Worm (Caenorhabditis elegans) whole organism, L4 larva: Measurements from ENCODE around the gene kin-2.
A peak's percentile ranks its signal among the peaks of the same experiment; 100 is the strongest.

Source experiments
- D1046.2 ChIP-seq: fragments of 200-800 bp; sonication (Bioruptor generic); IDR thresholded peaks from 2 replicates; pipeline ENCODE4 v1.3.6; 2022; ENCODE audit warnings: missing genetic modification characterization, missing compliant biosample characterization
- F37D6.2 ChIP-seq: sonication (generic microtip); optimal IDR thresholded peaks from 2 replicates; lab custom pipeline; 2016; ENCODE audit warnings: mild to moderate bottlenecking, missing genetic modification characterization, missing compliant biosample characterization
- F49E8.2 ChIP-seq: sonication (generic microtip); optimal IDR thresholded peaks from 2 replicates; lab custom pipeline; 2016; ENCODE audit warnings: missing compliant biosample characterization, mild to moderate bottlenecking, missing genetic modification characterization, borderline replicate concordance
- T20F7.1 ChIP-seq: fragments of 200-800 bp; sonication (Bioruptor generic); optimal IDR thresholded peaks from 2 replicates; lab custom pipeline; 2018; ENCODE audit warnings: mild to moderate bottlenecking, missing genetic modification characterization, missing compliant biosample characterization
- T26A8.4 ChIP-seq: fragments of 200-800 bp; sonication (Bioruptor generic); IDR thresholded peaks from 2 replicates; pipeline ENCODE4 v1.3.6; 2022; ENCODE audit warnings: missing genetic modification characterization, missing compliant biosample characterization
- Y5F2A.4 ChIP-seq: fragments of 200-800 bp; sonication (Bioruptor generic); optimal IDR thresholded peaks from 2 replicates; lab custom pipeline; 2018; ENCODE audit warnings: mild to moderate bottlenecking, missing genetic modification characterization, missing compliant biosample characterization
- ZK337.2 ChIP-seq: fragments of 200-800 bp; sonication (Bioruptor generic); IDR thresholded peaks from 2 replicates; pipeline ENCODE4 v1.3.6; 2022; ENCODE audit warnings: missing genetic modification reagents, missing genetic modification characterization, missing compliant biosample characterization
- ZK546.5 ChIP-seq, 2 experiments: sonication (generic microtip); optimal IDR thresholded peaks; 2 replicates each; lab custom pipeline; 2017; ENCODE audit warnings: missing biosample characterization in 2 of 2, missing genetic modification characterization in 2 of 2
- aha-1 ChIP-seq: fragments of 150-350 bp; peaks from one replicate; lab custom pipeline; 2014; ENCODE audit warnings: missing biosample characterization, missing genetic modification characterization
- attf-4 ChIP-seq: sonication (generic microtip); optimal IDR thresholded peaks from 3 replicates; lab custom pipeline; 2017; ENCODE audit warnings: missing biosample characterization, missing genetic modification characterization
- ceh-44 ChIP-seq: fragments of 200-800 bp; sonication (Bioruptor generic); IDR thresholded peaks from 2 replicates; pipeline ENCODE4 v1.3.6; 2022; ENCODE audit warnings: missing genetic modification reagents, missing genetic modification characterization, missing compliant biosample characterization
- ceh-62 ChIP-seq: sonication (generic microtip); optimal IDR thresholded peaks from 2 replicates; lab custom pipeline; 2017; ENCODE audit warnings: missing biosample characterization, missing genetic modification characterization
- ceh-82 ChIP-seq: sonication (generic microtip); optimal IDR thresholded peaks from 2 replicates; lab custom pipeline; 2017; ENCODE audit warnings: missing biosample characterization, missing genetic modification characterization
- cey-2 ChIP-seq: sonication (generic microtip); optimal IDR thresholded peaks from 3 replicates; lab custom pipeline; 2017; ENCODE audit warnings: missing genetic modification characterization, mild to moderate bottlenecking, missing compliant biosample characterization, antibody characterized with exemption, borderline replicate concordance; ENCODE audit not compliant: insufficient read depth
- ctbp-1 ChIP-seq: fragments of 200-800 bp; sonication (Bioruptor generic); IDR thresholded peaks from 2 replicates; pipeline ENCODE4 v1.3.6; 2022; ENCODE audit warnings: missing genetic modification reagents, missing genetic modification characterization, missing compliant biosample characterization
- daf-12 ChIP-seq: fragments of 150-350 bp; optimal IDR thresholded peaks from 2 replicates; lab custom pipeline; 2014; ENCODE audit warnings: missing biosample characterization, missing genetic modification reagents, missing genetic modification characterization
- dmd-9 ChIP-seq: fragments of 200-800 bp; sonication (Bioruptor generic); IDR thresholded peaks from 2 replicates; pipeline ENCODE4 v1.3.6; 2022; ENCODE audit warnings: missing genetic modification reagents, missing genetic modification characterization, missing compliant biosample characterization
- dpl-1 ChIP-seq: fragments of 150-350 bp; optimal IDR thresholded peaks from 2 replicates; lab custom pipeline; 2014; ENCODE audit warnings: missing biosample characterization, missing genetic modification reagents, missing genetic modification characterization
- fkh-10 ChIP-seq: fragments of 150-350 bp; optimal IDR thresholded peaks from 2 replicates; lab custom pipeline; 2014; ENCODE audit warnings: missing biosample characterization, missing genetic modification reagents, missing genetic modification characterization
- hif-1 ChIP-seq, 2 experiments: sonication (generic microtip); optimal IDR thresholded peaks; 2 replicates each; lab custom pipeline; 2016 to 2017; ENCODE audit warnings: missing compliant biosample characterization in 2 of 2, missing genetic modification characterization in 2 of 2, missing genetic modification reagents in 2 of 2, missing genotype in 2 of 2, mild to moderate bottlenecking in 1 of 2
- hlh-30 ChIP-seq: sonication (generic microtip); optimal IDR thresholded peaks from 2 replicates; lab custom pipeline; 2017; ENCODE audit warnings: antibody characterized with exemption, mild to moderate bottlenecking, missing genetic modification characterization, missing compliant biosample characterization; ENCODE audit not compliant: insufficient read depth
- jun-1 ChIP-seq: fragments of 150-350 bp; optimal IDR thresholded peaks from 2 replicates; lab custom pipeline; 2014; ENCODE audit warnings: missing biosample characterization, missing genetic modification reagents, missing genetic modification characterization
- lim-7 ChIP-seq: fragments of 200-800 bp; sonication (Bioruptor generic); IDR thresholded peaks from 2 replicates; pipeline ENCODE4 v1.3.6; 2022; ENCODE audit warnings: missing genetic modification characterization, missing compliant biosample characterization
- lin-15B ChIP-seq: fragments of 150-350 bp; sonication (generic microtip); optimal IDR thresholded peaks from 3 replicates; lab custom pipeline; 2014; ENCODE audit warnings: missing biosample characterization, missing genetic modification characterization
- lin-29 ChIP-seq: fragments of 200-800 bp; sonication (Bioruptor generic); IDR thresholded peaks from 2 replicates; pipeline ENCODE4 v1.3.6; 2022; ENCODE audit warnings: missing genetic modification reagents, missing genetic modification characterization, missing compliant biosample characterization
- lin-39 ChIP-seq: fragments of 150-350 bp; optimal IDR thresholded peaks from 2 replicates; lab custom pipeline; 2014; ENCODE audit warnings: missing biosample characterization, missing genetic modification reagents, missing genetic modification characterization
- lir-3 ChIP-seq: sonication (generic microtip); optimal IDR thresholded peaks from 2 replicates; lab custom pipeline; 2016; ENCODE audit warnings: mild to moderate bottlenecking, missing genetic modification characterization, missing compliant biosample characterization
- madf-5 ChIP-seq, 2 experiments: fragments of 200-800 bp; sonication (Bioruptor generic); IDR thresholded peaks; 2 replicates each; pipeline ENCODE4 v1.3.6; 2022; ENCODE audit warnings: missing compliant biosample characterization in 2 of 2, missing genetic modification characterization in 2 of 2
- madf-9 ChIP-seq: fragments of 200-800 bp; sonication (Bioruptor generic); conservative IDR thresholded peaks from 2 replicates; pipeline ENCODE4 v1.3.6; 2022; ENCODE audit warnings: missing genetic modification reagents, missing genetic modification characterization, missing compliant biosample characterization
- mdl-1 ChIP-seq, 2 experiments: fragments of 150-350 bp in 1 of 2; sonication (generic microtip) in 1 of 2; optimal IDR thresholded peaks; 2 replicates each; lab custom pipeline; 2014 to 2017; ENCODE audit warnings: missing biosample characterization in 2 of 2, missing genetic modification characterization in 2 of 2
- mdt-29 ChIP-seq: fragments of 200-800 bp; sonication (Bioruptor generic); IDR thresholded peaks from 2 replicates; pipeline ENCODE4 v1.3.6; 2022; ENCODE audit warnings: missing genetic modification reagents, missing genetic modification characterization, missing compliant biosample characterization
- mxl-2 ChIP-seq: fragments of 200-800 bp; sonication (Bioruptor generic); conservative IDR thresholded peaks from 2 replicates; pipeline ENCODE4 v1.3.6; 2022; ENCODE audit warnings: missing genetic modification reagents, missing genetic modification characterization, missing compliant biosample characterization
- mxl-3 ChIP-seq: fragments of 200-800 bp; sonication (Bioruptor generic); optimal IDR thresholded peaks from 2 replicates; lab custom pipeline; 2018; ENCODE audit warnings: mild to moderate bottlenecking, missing genetic modification characterization, missing compliant biosample characterization
- nhr-10 ChIP-seq: fragments of 150-350 bp; optimal IDR thresholded peaks from 2 replicates; lab custom pipeline; 2014; ENCODE audit warnings: missing biosample characterization, missing genetic modification characterization
- nhr-237 ChIP-seq: sonication (generic microtip); optimal IDR thresholded peaks from 2 replicates; lab custom pipeline; 2017; ENCODE audit warnings: missing biosample characterization, missing genetic modification characterization
- nhr-42 ChIP-seq: fragments of 200-800 bp; sonication (Bioruptor generic); IDR thresholded peaks from 2 replicates; pipeline ENCODE4 v1.3.6; 2022; ENCODE audit warnings: missing genetic modification characterization, missing compliant biosample characterization
- nhr-77 ChIP-seq: fragments of 150-350 bp; optimal IDR thresholded peaks from 2 replicates; lab custom pipeline; 2014; ENCODE audit warnings: missing biosample characterization, missing genetic modification characterization
- pha-4 ChIP-seq, 2 experiments: fragments of 150-350 bp in 1 of 2; fragments of 200-800 bp in 1 of 2; sonication (Bioruptor generic) in 1 of 2; IDR thresholded peaks in 1 of 2; optimal IDR thresholded peaks in 1 of 2; 2 replicates each; pipeline versions ENCODE4 v1.3.6 to Lab custom; 2014 to 2022; ENCODE audit warnings: missing genetic modification characterization in 2 of 2, missing genetic modification reagents in 2 of 2, missing biosample characterization in 1 of 2, missing compliant biosample characterization in 1 of 2
- php-3 ChIP-seq: fragments of 200-800 bp; sonication (Bioruptor generic); IDR thresholded peaks from 2 replicates; pipeline ENCODE4 v1.3.6; 2022; ENCODE audit warnings: missing genetic modification reagents, missing genetic modification characterization, missing compliant biosample characterization
- pqm-1 ChIP-seq: sonication (generic microtip); optimal IDR thresholded peaks from 2 replicates; lab custom pipeline; 2017; ENCODE audit warnings: missing biosample characterization, missing genetic modification characterization
- saeg-2 ChIP-seq: fragments of 200-800 bp; sonication (Bioruptor generic); IDR thresholded peaks from 2 replicates; pipeline ENCODE4 v1.3.6; 2022; ENCODE audit warnings: missing genetic modification reagents, missing genetic modification characterization, missing compliant biosample characterization
- snpc-1.2 ChIP-seq: fragments of 200-800 bp; sonication (Bioruptor generic); IDR thresholded peaks from 2 replicates; pipeline ENCODE4 v1.3.6; 2022; ENCODE audit warnings: missing genetic modification reagents, missing genetic modification characterization, missing compliant biosample characterization
- spr-1 ChIP-seq: sonication (generic microtip); optimal IDR thresholded peaks from 2 replicates; lab custom pipeline; 2016; ENCODE audit warnings: mild to moderate bottlenecking, missing genetic modification characterization, missing compliant biosample characterization
- spr-3 ChIP-seq: fragments of 200-800 bp; sonication (Bioruptor generic); optimal IDR thresholded peaks from 2 replicates; lab custom pipeline; 2018; ENCODE audit warnings: mild to moderate bottlenecking, missing genetic modification characterization, missing compliant biosample characterization
- tag-97 ChIP-seq: fragments of 200-800 bp; sonication (Bioruptor generic); IDR thresholded peaks from 2 replicates; pipeline ENCODE4 v1.3.6; 2022; ENCODE audit warnings: missing genetic modification characterization, missing compliant biosample characterization
- tra-1 ChIP-seq: fragments of 200-800 bp; sonication (Bioruptor generic); IDR thresholded peaks from 2 replicates; pipeline ENCODE4 v1.3.6; 2022; ENCODE audit warnings: missing genetic modification reagents, missing genetic modification characterization, missing compliant biosample characterization
- unc-130 ChIP-seq: sonication (generic microtip); optimal IDR thresholded peaks from 2 replicates; lab custom pipeline; 2016; ENCODE audit warnings: missing genetic modification reagents, missing genetic modification characterization, missing compliant biosample characterization
- unc-39 ChIP-seq: sonication (generic microtip); optimal IDR thresholded peaks from 2 replicates; lab custom pipeline; 2017; ENCODE audit warnings: missing biosample characterization, missing genetic modification characterization
- unc-62 ChIP-seq, 3 experiments: fragments of 150-350 bp in 1 of 3; sonication (generic microtip); optimal IDR thresholded peaks in 2 of 3; peaks in 1 of 3; 1 replicate in 1 of 3; 2 replicates in 2 of 3; lab custom pipeline; 2014 to 2017; ENCODE audit warnings: missing biosample characterization in 3 of 3, missing genetic modification characterization in 3 of 3, missing genetic modification reagents in 3 of 3, missing genotype in 1 of 3
- zfp-2 ChIP-seq: sonication (generic microtip); optimal IDR thresholded peaks from 2 replicates; lab custom pipeline; 2016; ENCODE audit warnings: mild to moderate bottlenecking, missing genetic modification characterization, missing compliant biosample characterization
- zip-11 ChIP-seq: fragments of 200-800 bp; sonication (Bioruptor generic); IDR thresholded peaks from 2 replicates; pipeline ENCODE4 v1.3.6; 2022; ENCODE audit warnings: missing genetic modification characterization, missing compliant biosample characterization

kin-2 gene

ce11 chrX:5953174-5953573 lies 24.5 kb downstream of the kin-2 start, which contains the start of the genes R07E4.5 and R07E4.3 (continued):
- no peak for TF ChIP-seq ZK337.2 (GFP tag; lab: Robert Waterston, UW)
- no peak for TF ChIP-seq lin-15B (tag; lab: Kevin White, UChicago)
- no peak for TF ChIP-seq pha-4 (GFP tag; IDR thresholded peaks at IDR 0.05; lab: Robert Waterston, UW)
- no peak for TF ChIP-seq pha-4 (tag; optimal IDR thresholded peaks at IDR 0.05; lab: Kevin White, UChicago)
- TF ChIP-seq zfp-2 (tag; lab: Kevin White, UChicago): no peak
- no peak for TF ChIP-seq zip-11
- no peak for TF ChIP-seq pqm-1 (tag; lab: Kevin White, UChicago)
- no peak for TF ChIP-seq dmd-9 (GFP tag; lab: Robert Waterston, UW)
- TF ChIP-seq spr-1 (tag; lab: Kevin White, UChicago): no peak
- no peak for TF ChIP-seq mdt-29 (GFP tag; lab: Robert Waterston, UW)
- peak; percentile 2 for TF ChIP-seq mxl-3 (GFP tag; lab: Kevin White, UChicago)
- TF ChIP-seq ceh-82 (tag; lab: Kevin White, UChicago): no peak
- TF ChIP-seq unc-62 (GFP tag; optimal IDR thresholded peaks at IDR 0.05 in 1 of 2; lab: Kevin White, UChicago): peak in 1 of 2 experiments; percentile 90
- no peak for TF ChIP-seq unc-62 (tag; optimal IDR thresholded peaks at IDR 0.05; lab: Kevin White, UChicago)
- no peak for TF ChIP-seq snpc-1.2 (GFP tag; lab: Robert Waterston, UW)
- TF ChIP-seq ceh-62: no peak
- TF ChIP-seq tra-1: no peak
- peak; percentile 89 for TF ChIP-seq aha-1 (tag; lab: Kevin White, UChicago)
- no peak for TF ChIP-seq F49E8.2
- TF ChIP-seq lin-29 (GFP tag; lab: Robert Waterston, UW): no peak
- TF ChIP-seq F37D6.2 (tag; lab: Kevin White, UChicago): no peak
- no peak for TF ChIP-seq unc-39 (tag; lab: Kevin White, UChicago)
- peak; percentile 65 for TF ChIP-seq dpl-1 (GFP tag; lab: Kevin White, UChicago)
- no peak for TF ChIP-seq daf-12 (tag; lab: Kevin White, UChicago)
- no peak for TF ChIP-seq nhr-42
- TF ChIP-seq tag-97 (GFP tag; lab: Robert Waterston, UW): no peak
- TF ChIP-seq hif-1 (tag; optimal IDR thresholded peaks at IDR 0.05; lab: Kevin White, UChicago): peak in 1 of 2 experiments; percentile 22
- TF ChIP-seq php-3 (GFP tag; lab: Robert Waterston, UW): no peak
- peak; percentile 73 for TF ChIP-seq hlh-30 (tag; lab: Kevin White, UChicago)
- TF ChIP-seq ctbp-1: no peak
- no peak for TF ChIP-seq lim-7
- TF ChIP-seq nhr-237: no peak
- 0 out of 2 replicates have a peak, but pooled peaks have one; percentile 29 for TF ChIP-seq D1046.2
- no peak for TF ChIP-seq lir-3
- TF ChIP-seq cey-2 (tag; lab: Kevin White, UChicago): no peak
- TF ChIP-seq nhr-77 (tag; lab: Kevin White, UChicago): peak; percentile 66
- no peak for TF ChIP-seq spr-3
- no peak for TF ChIP-seq ZK546.5 (tag; optimal IDR thresholded peaks at IDR 0.05; lab: Kevin White, UChicago)
- no peak for TF ChIP-seq fkh-10 (GFP tag; lab: Kevin White, UChicago)
- TF ChIP-seq unc-130 (GFP tag; lab: Kevin White, UChicago): no peak
- no peak for TF ChIP-seq T26A8.4 (GFP tag; lab: Robert Waterston, UW)
- no peak for TF ChIP-seq attf-4 (tag; lab: Kevin White, UChicago)
- no peak for TF ChIP-seq madf-9 (GFP tag; lab: Robert Waterston, UW)
- no peak for TF ChIP-seq mxl-2
- TF ChIP-seq madf-5 (GFP tag; IDR thresholded peaks at IDR 0.05; lab: Robert Waterston, UW): no peak
- TF ChIP-seq lin-39 (tag; lab: Kevin White, UChicago): no peak
- TF ChIP-seq T20F7.1 (GFP tag; lab: Kevin White, UChicago): no peak
- TF ChIP-seq Y5F2A.4 (GFP tag; lab: Kevin White, UChicago): no peak
- TF ChIP-seq saeg-2 (GFP tag; lab: Robert Waterston, UW): no peak
- no peak for TF ChIP-seq jun-1 (tag; lab: Kevin White, UChicago)
- TF ChIP-seq nhr-10: no peak
- TF ChIP-seq ceh-44: no peak
- peak in 1 of 2 experiments; percentile 6 for TF ChIP-seq mdl-1 (tag; optimal IDR thresholded peaks at IDR 0.05; lab: Kevin White, UChicago)
